Worm (Caenorhabditis elegans): ENCODE data around the gene F10C2.4.

The F10C2.4 gene

DNA sequence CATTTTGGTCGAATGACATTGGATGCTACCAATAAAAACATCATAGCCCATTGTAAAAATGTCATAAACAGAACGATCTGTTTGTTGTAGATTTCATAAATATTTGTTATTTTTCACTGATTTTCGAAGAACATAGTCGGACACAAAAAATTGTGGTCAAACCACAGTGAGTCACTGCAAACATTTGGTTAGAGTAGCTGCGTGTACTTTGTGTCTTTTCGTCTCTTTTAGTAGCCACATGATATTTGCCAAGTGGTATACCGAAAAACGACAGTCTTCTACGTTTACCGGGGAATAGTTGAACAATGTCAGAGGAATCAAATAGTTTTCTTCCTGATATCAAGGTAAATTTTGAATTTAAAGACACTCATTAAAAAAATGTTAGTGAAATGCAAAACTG, 50.4 kb downstream of the F10C2.4 start, which contains the start of gene nhr-206:
Gene nhr-206, plus strand, starts transcription at position 248 of the 400 bp plus-strand sequence.
- no peak for TF ChIP-seq W03F9.2 (tag; optimal IDR thresholded peaks at IDR 0.05)
- TF ChIP-seq dao-5 (tag; optimal IDR thresholded peaks at IDR 0.05): no peak

DNA sequence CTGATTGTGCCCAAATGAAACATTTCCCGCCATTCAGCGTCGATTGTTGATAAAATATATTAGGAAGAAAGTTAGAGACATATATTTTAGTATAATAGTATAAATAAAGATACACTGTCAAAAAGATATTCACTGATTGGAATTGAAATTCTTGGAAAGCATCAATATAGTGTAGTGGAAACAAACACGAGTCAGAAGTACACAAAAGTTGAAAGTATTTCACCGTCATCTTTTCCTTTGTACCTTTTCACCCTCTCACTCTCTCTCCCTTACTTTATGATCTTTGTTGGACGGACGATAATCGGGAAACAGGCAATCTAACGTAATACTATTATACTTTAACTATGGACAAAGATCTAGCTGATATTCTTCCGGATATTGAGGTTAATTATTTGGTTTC, 52.7 kb downstream of the F10C2.4 start, which contains the start of gene nhr-208:
Gene nhr-208, plus strand, starts transcription at position 288 of the 400 bp plus-strand sequence.
- TF ChIP-seq dao-5 (tag; optimal IDR thresholded peaks at IDR 0.05) (no peak), him-1 (tag; optimal IDR thresholded peaks at IDR 0.05) (no peak), W03F9.2 (tag; optimal IDR thresholded peaks at IDR 0.05) (no peak)

All from whole organism, L4/young adult.